Fruit fly (Drosophila melanogaster) whole organism, embryonic: ENCODE measurements around the gene caz.

Experiments
- Adf1 ChIP-seq: fragments of 200-800 bp; sonication (Bioruptor generic); IDR thresholded peaks from 2 replicates; pipeline ENCODE4 v1.3.6; 2022; ENCODE audit warnings: missing biosample characterization, missing genetic modification characterization
- Atf3 ChIP-seq: fragments of 200-800 bp; sonication (Bioruptor generic); optimal IDR thresholded peaks from 3 replicates; lab custom pipeline; 2016; ENCODE audit warnings: missing biosample characterization, missing genetic modification characterization
- Atf6 ChIP-seq: fragments of 200-800 bp; sonication (Bioruptor generic); IDR thresholded peaks from 2 replicates; pipeline ENCODE4 v1.3.6; 2022; ENCODE audit warnings: missing biosample characterization, missing genetic modification characterization
- Awh ChIP-seq: fragments of 200-800 bp; sonication (Bioruptor generic); IDR thresholded peaks from 2 replicates; pipeline ENCODE4, ENCODE4 v1.3.6; 2022; ENCODE audit warnings: missing biosample characterization, missing genetic modification characterization
- CG10267 ChIP-seq: fragments of 200-800 bp; sonication (Bioruptor generic); optimal IDR thresholded peaks from 2 replicates; lab custom pipeline; 2018; ENCODE audit warnings: missing biosample characterization, mild to moderate bottlenecking, missing genetic modification characterization, moderate library complexity
- CG10366 ChIP-seq: fragments of 200-800 bp; sonication (Bioruptor generic); IDR thresholded peaks from 2 replicates; pipeline ENCODE4 v1.3.6; 2022; ENCODE audit warnings: missing biosample characterization, missing genetic modification characterization
- CG10565 ChIP-seq: fragments of 200-800 bp; sonication (Bioruptor generic); optimal IDR thresholded peaks from 3 replicates; lab custom pipeline; 2016; ENCODE audit warnings: missing biosample characterization, mild to moderate bottlenecking, missing genetic modification characterization
- CG10959 ChIP-seq: fragments of 200-800 bp; sonication (Bioruptor generic); IDR thresholded peaks from 2 replicates; pipeline ENCODE4 v1.3.6; 2022; ENCODE audit warnings: missing biosample characterization, missing genetic modification characterization
- CG12744 ChIP-seq: fragments of 200-800 bp; sonication (Bioruptor generic); optimal IDR thresholded peaks from 2 replicates; lab custom pipeline; 2016; ENCODE audit warnings: missing biosample characterization, missing genetic modification characterization
- CG17568 ChIP-seq: fragments of 200-800 bp; sonication (Bioruptor generic); optimal IDR thresholded peaks from 2 replicates; lab custom pipeline; 2018; ENCODE audit warnings: missing biosample characterization, mild to moderate bottlenecking, missing genetic modification characterization, moderate library complexity
- CG18011 ChIP-seq: fragments of 200-800 bp; sonication (Bioruptor generic); optimal IDR thresholded peaks from 2 replicates; lab custom pipeline; 2017; ENCODE audit warnings: missing biosample characterization, missing genetic modification characterization, mild to moderate bottlenecking, moderate library complexity, missing genotype
- CG2678 ChIP-seq: fragments of 200-800 bp; sonication (Bioruptor generic); optimal IDR thresholded peaks from 3 replicates; lab custom pipeline; 2019; ENCODE audit warnings: missing biosample characterization, mild to moderate bottlenecking, missing genetic modification characterization, moderate library complexity
- CG3281 ChIP-seq: fragments of 200-800 bp; sonication (Bioruptor generic); optimal IDR thresholded peaks from 3 replicates; lab custom pipeline; 2017; ENCODE audit warnings: missing biosample characterization, mild to moderate bottlenecking, missing genetic modification characterization
- CG34376 ChIP-seq: fragments of 200-800 bp; sonication (Bioruptor generic); optimal IDR thresholded peaks from 2 replicates; lab custom pipeline; 2018; ENCODE audit warnings: missing biosample characterization, mild to moderate bottlenecking, missing genetic modification characterization
- CG4404 ChIP-seq: fragments of 200-800 bp; sonication (Bioruptor generic); IDR thresholded peaks from 2 replicates; pipeline ENCODE4 v1.3.6; 2022; ENCODE audit warnings: missing biosample characterization, missing genetic modification characterization
- CG6272 ChIP-seq: fragments of 200-800 bp; sonication (Bioruptor generic); IDR thresholded peaks from 2 replicates; pipeline ENCODE4 v1.3.6; 2022; ENCODE audit warnings: missing biosample characterization, missing genetic modification characterization
- CG6654 ChIP-seq: fragments of 200-800 bp; sonication (Bioruptor generic); optimal IDR thresholded peaks from 2 replicates; lab custom pipeline; 2017; ENCODE audit warnings: missing biosample characterization, mild to moderate bottlenecking, missing genetic modification characterization
- CG6689 ChIP-seq: fragments of 200-800 bp; sonication (Bioruptor generic); IDR thresholded peaks from 2 replicates; pipeline ENCODE4 v1.3.6; 2022; ENCODE audit warnings: missing biosample characterization, missing genetic modification characterization
- Elba2 ChIP-seq: fragments of 200-800 bp; sonication (Bioruptor generic); optimal IDR thresholded peaks from 3 replicates; lab custom pipeline; 2016; ENCODE audit warnings: missing biosample characterization, missing genetic modification characterization
- Ets97D ChIP-seq: fragments of 200-800 bp; sonication (Bioruptor generic); optimal IDR thresholded peaks from 3 replicates; lab custom pipeline; 2016; ENCODE audit warnings: missing biosample characterization, missing genetic modification characterization
- Gug ChIP-seq: fragments of 200-800 bp; sonication (Bioruptor generic); IDR thresholded peaks from 4 replicates; pipeline ENCODE4 v1.3.6; 2022; ENCODE audit warnings: missing biosample characterization, missing genetic modification characterization
- Lim3 ChIP-seq: fragments of 200-800 bp; sonication (Bioruptor generic); IDR thresholded peaks from 2 replicates; pipeline ENCODE4 v1.3.6; 2022; ENCODE audit warnings: missing biosample characterization, missing genetic modification characterization
- Mes4 ChIP-seq: fragments of 200-800 bp; sonication (Bioruptor generic); optimal IDR thresholded peaks from 2 replicates; lab custom pipeline; 2016; ENCODE audit warnings: missing biosample characterization, missing genetic modification characterization
- NFAT ChIP-seq: fragments of 200-800 bp; sonication (Bioruptor generic); IDR thresholded peaks from 2 replicates; pipeline ENCODE4 v1.3.6; 2022; ENCODE audit warnings: missing biosample characterization, missing genetic modification characterization
- Nf-YB ChIP-seq: fragments of 200-800 bp; sonication (Bioruptor generic); optimal IDR thresholded peaks from 3 replicates; lab custom pipeline; 2019; ENCODE audit warnings: missing biosample characterization, mild to moderate bottlenecking, missing genetic modification characterization, moderate library complexity
- Oaz ChIP-seq: fragments of 200-800 bp; sonication (Bioruptor generic); IDR thresholded peaks from 2 replicates; pipeline ENCODE4 v1.3.6; 2022; ENCODE audit warnings: missing biosample characterization, missing genetic modification characterization
- Rfx ChIP-seq: fragments of 200-800 bp; sonication (Bioruptor generic); IDR thresholded peaks from 2 replicates; pipeline ENCODE4 v1.3.6; 2022; ENCODE audit warnings: missing biosample characterization, missing genetic modification characterization
- Six4 ChIP-seq: fragments of 200-800 bp; sonication (Bioruptor generic); optimal IDR thresholded peaks from 2 replicates; lab custom pipeline; 2016; ENCODE audit warnings: missing biosample characterization, missing genetic modification characterization
- Tbp ChIP-seq: fragments of >200 bp; optimal IDR thresholded peaks from 2 replicates; lab custom pipeline; 2018; ENCODE audit warnings: missing biosample characterization, missing genetic modification characterization
- aop ChIP-seq: fragments of 200-800 bp; sonication (Bioruptor generic); IDR thresholded peaks from 2 replicates; pipeline ENCODE4 v1.3.6; 2022; ENCODE audit warnings: missing biosample characterization, missing genetic modification characterization
- az2 ChIP-seq: fragments of 200-800 bp; sonication (Bioruptor generic); optimal IDR thresholded peaks from 3 replicates; lab custom pipeline; 2016; ENCODE audit warnings: missing biosample characterization, missing genetic modification characterization
- chif ChIP-seq, 2 experiments: fragments of 200-800 bp; sonication (Bioruptor generic); optimal IDR thresholded peaks; 3 replicates each; lab custom pipeline; 2016; ENCODE audit warnings: missing biosample characterization in 2 of 2, missing genetic modification characterization in 2 of 2
- disco-r ChIP-seq: fragments of 200-800 bp; sonication (Bioruptor generic); optimal IDR thresholded peaks from 2 replicates; lab custom pipeline; 2016; ENCODE audit warnings: missing biosample characterization, missing genetic modification characterization
- emc ChIP-seq: fragments of 200-800 bp; sonication (Bioruptor generic); optimal IDR thresholded peaks from 2 replicates; lab custom pipeline; 2016; ENCODE audit warnings: missing biosample characterization, missing genetic modification characterization
- ems ChIP-seq: fragments of 200-800 bp; sonication (Bioruptor generic); optimal IDR thresholded peaks from 3 replicates; lab custom pipeline; 2016; ENCODE audit warnings: missing biosample characterization, missing genetic modification characterization
- fd96Cb ChIP-seq: fragments of 200-800 bp; sonication (Bioruptor generic); optimal IDR thresholded peaks from 2 replicates; lab custom pipeline; 2018; ENCODE audit warnings: missing biosample characterization, mild to moderate bottlenecking, missing genetic modification characterization, moderate library complexity
- ftz-f1 ChIP-seq: fragments of 200-800 bp; sonication (Bioruptor generic); optimal IDR thresholded peaks from 2 replicates; lab custom pipeline; 2016; ENCODE audit warnings: missing biosample characterization, missing genetic modification characterization
- gce ChIP-seq: fragments of 200-800 bp; sonication (Bioruptor generic); IDR thresholded peaks from 3 replicates; pipeline ENCODE4 v1.3.6; 2022; ENCODE audit warnings: missing biosample characterization, missing genetic modification characterization
- gsb ChIP-seq: fragments of 200-800 bp; sonication (Bioruptor generic); IDR thresholded peaks from 2 replicates; pipeline ENCODE4 v1.3.6; 2022; ENCODE audit warnings: missing biosample characterization, missing genetic modification characterization
- gt ChIP-seq: fragments of 200-800 bp; sonication (Bioruptor generic); IDR thresholded peaks from 2 replicates; pipeline ENCODE4 v1.3.6; 2022; ENCODE audit warnings: missing biosample characterization, missing genetic modification characterization
- hbn ChIP-seq: fragments of 200-800 bp; sonication (Bioruptor generic); IDR thresholded peaks from 2 replicates; pipeline ENCODE4 v1.3.6; 2022; ENCODE audit warnings: missing biosample characterization, missing genetic modification characterization; ENCODE audit not compliant: partially characterized antibody
- jigr1 ChIP-seq: fragments of 200-800 bp; sonication (Bioruptor generic); IDR thresholded peaks from 3 replicates; pipeline ENCODE4 v1.3.6; 2022; ENCODE audit warnings: missing biosample characterization, missing genetic modification characterization
- kah ChIP-seq: fragments of 200-800 bp; sonication (Bioruptor generic); optimal IDR thresholded peaks from 2 replicates; lab custom pipeline; 2018; ENCODE audit warnings: missing biosample characterization, mild to moderate bottlenecking, missing genetic modification characterization
- knrl ChIP-seq: fragments of 200-800 bp; sonication (Bioruptor generic); IDR thresholded peaks from 3 replicates; pipeline ENCODE4 v1.3.6; 2022; ENCODE audit warnings: missing biosample characterization, missing genetic modification characterization; ENCODE audit not compliant: partially characterized antibody
- mam ChIP-seq: fragments of 200-800 bp; sonication (Bioruptor generic); optimal IDR thresholded peaks from 3 replicates; lab custom pipeline; 2016; ENCODE audit warnings: missing biosample characterization, missing genetic modification characterization
- org-1 ChIP-seq: fragments of 200-800 bp; sonication (Bioruptor generic); optimal IDR thresholded peaks from 2 replicates; lab custom pipeline; 2017; ENCODE audit warnings: missing biosample characterization, missing genetic modification characterization
- ranshi ChIP-seq: fragments of 200-800 bp; sonication (Bioruptor generic); IDR thresholded peaks from 2 replicates; pipeline ENCODE4 v1.3.6; 2022; ENCODE audit warnings: missing biosample characterization, missing genetic modification characterization
- sna ChIP-seq: fragments of 200-800 bp; sonication (Bioruptor generic); IDR thresholded peaks from 2 replicates; pipeline ENCODE4 v1.3.6; 2022; ENCODE audit warnings: missing biosample characterization, missing genetic modification characterization; ENCODE audit not compliant: partially characterized antibody
- stwl ChIP-seq: fragments of 200-800 bp; sonication (Bioruptor generic); optimal IDR thresholded peaks from 3 replicates; lab custom pipeline; 2018; ENCODE audit warnings: missing biosample characterization, mild to moderate bottlenecking, missing genetic modification characterization, moderate library complexity
- toy ChIP-seq: fragments of 200-800 bp; sonication (Bioruptor generic); IDR thresholded peaks from 2 replicates; pipeline ENCODE4 v1.3.6; 2022; ENCODE audit warnings: missing biosample characterization, missing genetic modification characterization
- tx ChIP-seq: fragments of 200-800 bp; sonication (Bioruptor generic); optimal IDR thresholded peaks from 2 replicates; lab custom pipeline; 2016; ENCODE audit warnings: missing biosample characterization, missing genetic modification characterization

Gene caz

DNA sequence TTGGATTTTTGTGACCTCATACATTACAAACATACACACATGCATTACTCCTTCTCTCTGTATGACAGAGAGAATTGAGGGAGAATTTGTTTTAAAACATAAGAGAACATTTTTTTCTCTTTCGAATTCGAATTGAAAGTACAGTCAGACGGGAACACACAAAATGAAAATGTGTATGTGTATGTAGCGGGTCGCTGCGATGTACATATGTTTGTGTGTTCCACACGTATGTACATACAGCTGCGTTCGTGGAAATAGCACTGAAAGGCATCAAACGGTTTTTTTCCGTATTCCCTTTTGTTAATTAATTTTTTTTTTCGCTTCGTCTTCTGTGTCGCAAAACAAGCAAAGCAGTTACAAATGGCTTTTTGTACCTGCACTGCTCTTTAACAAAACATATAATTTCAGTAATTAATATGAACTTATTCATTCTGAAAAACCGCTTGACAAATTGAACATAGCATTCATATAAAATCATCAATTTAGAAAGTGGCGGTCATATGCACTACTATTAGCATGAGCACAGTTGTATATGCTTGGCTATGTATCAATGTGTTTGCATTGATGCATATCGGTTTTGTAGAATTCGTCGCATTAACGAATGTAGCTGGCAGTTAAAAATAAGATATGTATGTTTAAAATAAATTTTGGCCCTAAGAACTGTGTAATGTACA, 44.1 kb downstream of the caz start (continued):
- TF ChIP-seq Nf-YB (GFP tag; lab: Kevin White, UChicago) (peak; percentile 86), hbn (GFP tag; lab: Robert Waterston, UW) (no peak), Awh (GFP tag; lab: Robert Waterston, UW) (peak; percentile 86), chif (GFP tag; optimal IDR thresholded peaks at IDR 0.05; lab: Kevin White, UChicago) (peak; percentile 93 to 95), CG2678 (tag; lab: Kevin White, UChicago) (peak; percentile 99), fd96Cb (peak; percentile 96), mam (GFP tag; lab: Kevin White, UChicago) (peak; percentile 95), Atf3 (GFP tag; lab: Kevin White, UChicago) (peak; percentile 90), CG34376 (GFP tag; lab: Kevin White, UChicago) (peak; percentile 98), CG10267 (tag; lab: Kevin White, UChicago) (peak; percentile 92), gce (GFP tag; lab: Robert Waterston, UW) (peak; percentile 73; the same call in 1 of the 3 replicates), knrl (GFP tag; lab: Robert Waterston, UW) (no peak), Oaz (peak; percentile 83), Gug (GFP tag; lab: Robert Waterston, UW) (peak; percentile 85), NFAT (GFP tag; lab: Robert Waterston, UW) (peak; percentile 78), Elba2 (GFP tag; lab: Kevin White, UChicago) (no peak), Tbp (GFP tag; lab: Kevin White, UChicago) (no peak), CG6689 (GFP tag; lab: Robert Waterston, UW) (peak; percentile 88), Six4 (peak; percentile 92), ftz-f1 (no peak), ranshi (GFP tag; lab: Robert Waterston, UW) (peak; percentile 86), disco-r (peak; percentile 93), CG10565 (GFP tag; lab: Kevin White, UChicago) (peak; percentile 83), CG17568 (GFP tag; lab: Kevin White, UChicago) (peak; percentile 93), emc (peak; percentile 90), CG3281 (peak; percentile 97), CG6272 (GFP tag; lab: Robert Waterston, UW) (peak; percentile 84), sna (GFP tag; lab: Robert Waterston, UW) (no peak), tx (GFP tag; lab: Kevin White, UChicago) (peak; percentile 96), CG12744 (GFP tag; lab: Kevin White, UChicago) (peak; percentile 91), stwl (tag; lab: Kevin White, UChicago) (peak; percentile 46), Mes4 (peak; percentile 96), ems (GFP tag; lab: Kevin White, UChicago) (peak; percentile 93), aop (GFP tag; lab: Robert Waterston, UW) (peak; percentile 43; the same call in 1 of the 2 replicates), kah (GFP tag; lab: Kevin White, UChicago) (peak; percentile 93), CG18011 (GFP tag; lab: Kevin White, UChicago) (peak; percentile 86), CG10366 (GFP tag; lab: Robert Waterston, UW) (peak; percentile 85), Ets97D (peak; percentile 80), Lim3 (peak; percentile 80), Rfx (GFP tag; lab: Robert Waterston, UW) (peak; percentile 93), CG6654 (peak; percentile 86), Adf1 (peak; percentile 57), org-1 (GFP tag; lab: Kevin White, UChicago) (peak; percentile 97), gt (GFP tag; lab: Robert Waterston, UW) (peak; percentile 84), az2 (GFP tag; lab: Kevin White, UChicago) (peak; percentile 94), CG4404 (GFP tag; lab: Robert Waterston, UW) (peak; percentile 92), jigr1 (GFP tag; lab: Robert Waterston, UW) (peak; percentile 86), toy (peak; percentile 80), CG10959 (GFP tag; lab: Robert Waterston, UW) (peak; percentile 81), gsb (peak; percentile 81; the same call in 1 of the 2 replicates), Atf6 (GFP tag; lab: Robert Waterston, UW) (peak; percentile 94)
